Fruit fly (Drosophila melanogaster): ENCODE data around the gene for.

DNA sequence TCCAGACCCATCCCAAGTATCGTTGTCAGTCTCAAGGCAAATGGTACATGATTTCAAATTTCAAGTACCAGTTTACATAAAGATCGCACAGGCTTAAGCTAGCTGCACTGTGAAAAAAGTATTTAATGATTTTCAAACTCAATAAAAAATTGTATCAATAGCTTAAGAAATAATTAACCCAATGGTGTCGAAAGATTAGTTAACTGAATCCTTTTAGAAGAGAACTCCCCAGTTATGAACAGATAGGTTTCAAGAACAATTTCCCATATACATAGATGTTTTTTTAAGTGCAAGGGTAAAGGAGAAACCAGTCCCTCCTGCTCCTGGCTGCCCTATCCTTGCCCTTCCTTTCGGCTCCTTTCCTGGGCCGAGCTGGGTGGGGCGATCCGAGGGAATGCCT lies 74.1 kb downstream of the for start:
- TF ChIP-seq salm (tag; optimal IDR thresholded peaks at IDR 0.05) (no peak), CG15479 (GFP tag; optimal IDR thresholded peaks at IDR 0.05) (no peak), CG2199 (GFP tag; IDR thresholded peaks at IDR 0.05) (no peak), CG7271 (tag; optimal IDR thresholded peaks at IDR 0.05) (no peak), tgo (GFP tag; IDR thresholded peaks at IDR 0.05) (no peak), Nf-YA (GFP tag; IDR thresholded peaks at IDR 0.05) (no peak), CG8388 (GFP tag; optimal IDR thresholded peaks at IDR 0.05) (no peak), pan (optimal IDR thresholded peaks at IDR 0.05) (no peak), pan (GFP tag; optimal IDR thresholded peaks at IDR 0.05 in 1 of 2, IDR thresholded peaks at IDR 0.05 in 1 of 2) (no peak), lola (GFP tag; optimal IDR thresholded peaks at IDR 0.05) (no peak), Oaz (GFP tag; IDR thresholded peaks at IDR 0.05) (no peak)
